Fruit fly (Drosophila melanogaster) whole organism, embryonic: ENCODE measurements around the gene CG14054.

Source experiments
- CG10274 ChIP-seq: fragments of 200-800 bp; sonication (Bioruptor generic); optimal IDR thresholded peaks from 3 replicates; lab custom pipeline; 2017; ENCODE audit warnings: missing biosample characterization, mild to moderate bottlenecking, missing genetic modification characterization
- CG12219 ChIP-seq: fragments of 200-800 bp; sonication (Bioruptor generic); optimal IDR thresholded peaks from 3 replicates; lab custom pipeline; 2018; ENCODE audit warnings: missing biosample characterization, mild to moderate bottlenecking, missing genetic modification characterization
- CG32532 ChIP-seq: fragments of 200-800 bp; sonication (Bioruptor generic); IDR thresholded peaks from 2 replicates; pipeline ENCODE4 v1.3.6; 2022; ENCODE audit warnings: missing biosample characterization, missing genetic modification characterization
- CG6683 ChIP-seq: fragments of 200-800 bp; sonication (Bioruptor generic); optimal IDR thresholded peaks from 2 replicates; lab custom pipeline; 2017; ENCODE audit warnings: missing biosample characterization, mild to moderate bottlenecking, missing genetic modification characterization, missing genetic modification reagents
- CG7839 ChIP-seq: fragments of 200-800 bp; sonication (Bioruptor generic); optimal IDR thresholded peaks from 3 replicates; lab custom pipeline; 2018; ENCODE audit warnings: missing biosample characterization, mild to moderate bottlenecking, missing genetic modification characterization, moderate library complexity
- CG8924 ChIP-seq: fragments of 200-800 bp; optimal IDR thresholded peaks from 3 replicates; lab custom pipeline; 2019; ENCODE audit warnings: missing biosample characterization, mild to moderate bottlenecking, missing genetic modification characterization, moderate library complexity
- Camta ChIP-seq: fragments of 200-800 bp; sonication (Bioruptor generic); optimal IDR thresholded peaks from 2 replicates; lab custom pipeline; 2016; ENCODE audit warnings: missing biosample characterization, missing genetic modification characterization
- Deaf1 ChIP-seq: fragments of 200-800 bp; optimal IDR thresholded peaks from 3 replicates; lab custom pipeline; 2019; ENCODE audit warnings: missing biosample characterization, mild to moderate bottlenecking, missing genetic modification characterization, moderate library complexity
- Dll ChIP-seq: fragments of 200-800 bp; sonication (Bioruptor generic); IDR thresholded peaks from 4 replicates; pipeline ENCODE4 v1.3.6; 2022; ENCODE audit warnings: missing biosample characterization, missing genetic modification characterization; ENCODE audit not compliant: partially characterized antibody
- Dp ChIP-seq: fragments of 200-800 bp; sonication (Bioruptor generic); optimal IDR thresholded peaks from 2 replicates; lab custom pipeline; 2018; ENCODE audit warnings: missing biosample characterization, mild to moderate bottlenecking, missing genetic modification characterization, moderate library complexity
- E2f2 ChIP-seq: fragments of 200-800 bp; sonication (Bioruptor generic); IDR thresholded peaks from 2 replicates; pipeline ENCODE4 v1.3.6; 2022; ENCODE audit warnings: missing biosample characterization, missing genetic modification characterization
- GATAe ChIP-seq: fragments of 200-800 bp; sonication (Bioruptor generic); conservative IDR thresholded peaks from 2 replicates; pipeline ENCODE4 v1.3.6; 2022; ENCODE audit warnings: missing biosample characterization, missing genetic modification characterization
- Jarid2 ChIP-seq: fragments of 200-800 bp; sonication (Bioruptor generic); optimal IDR thresholded peaks from 3 replicates; lab custom pipeline; 2017; ENCODE audit warnings: mild to moderate bottlenecking, missing biosample characterization, missing genetic modification reagents, missing genetic modification characterization
- Med ChIP-seq: fragments of 200-800 bp; sonication (Bioruptor generic); peaks from one replicate; lab custom pipeline; 2016; ENCODE audit warnings: missing biosample characterization, missing genetic modification characterization, mild to moderate bottlenecking, inconsistent platforms, moderate library complexity
- Meics ChIP-seq: fragments of 200-800 bp; sonication (Bioruptor generic); optimal IDR thresholded peaks from 2 replicates; lab custom pipeline; 2017; ENCODE audit warnings: missing biosample characterization, mild to moderate bottlenecking, missing genetic modification characterization
- Mes4 ChIP-seq: fragments of 200-800 bp; sonication (Bioruptor generic); optimal IDR thresholded peaks from 2 replicates; lab custom pipeline; 2016; ENCODE audit warnings: missing biosample characterization, missing genetic modification characterization
- Neu2 ChIP-seq: fragments of 200-800 bp; sonication (Bioruptor generic); optimal IDR thresholded peaks from 3 replicates; lab custom pipeline; 2016; ENCODE audit warnings: missing biosample characterization, missing genetic modification characterization, borderline replicate concordance
- Pdp1 ChIP-seq, 2 experiments: fragments of 200-800 bp; sonication (Bioruptor generic); optimal IDR thresholded peaks; 3 replicates each; lab custom pipeline; 2016; ENCODE audit warnings: missing biosample characterization in 2 of 2, missing genetic modification characterization in 2 of 2, mild to moderate bottlenecking in 1 of 2, moderate library complexity in 1 of 2
- Ptx1 ChIP-seq: fragments of 200-800 bp; sonication (Bioruptor generic); IDR thresholded peaks from 2 replicates; pipeline ENCODE4 v1.3.6; 2022; ENCODE audit warnings: missing biosample characterization, missing genetic modification characterization
- Ravus ChIP-seq: fragments of 200-800 bp; sonication (Bioruptor generic); IDR thresholded peaks from 2 replicates; pipeline ENCODE4 v1.3.6; 2022; ENCODE audit warnings: missing biosample characterization, missing genetic modification characterization
- Sry-β ChIP-seq: fragments of 200-800 bp; sonication (Bioruptor generic); optimal IDR thresholded peaks from 2 replicates; lab custom pipeline; 2018; ENCODE audit warnings: missing biosample characterization, mild to moderate bottlenecking, missing genetic modification characterization, moderate library complexity
- Vsx1 ChIP-seq: fragments of 200-800 bp; sonication (Bioruptor generic); optimal IDR thresholded peaks from 2 replicates; lab custom pipeline; 2017; ENCODE audit warnings: missing biosample characterization, mild to moderate bottlenecking, missing genetic modification characterization, missing genetic modification reagents
- ash1 ChIP-seq: fragments of 200-800 bp; sonication (Bioruptor generic); optimal IDR thresholded peaks from 2 replicates; lab custom pipeline; 2018; ENCODE audit warnings: missing biosample characterization, mild to moderate bottlenecking, missing genetic modification characterization
- az2 ChIP-seq: fragments of 200-800 bp; sonication (Bioruptor generic); optimal IDR thresholded peaks from 3 replicates; lab custom pipeline; 2016; ENCODE audit warnings: missing biosample characterization, missing genetic modification characterization
- chn ChIP-seq: fragments of 200-800 bp; sonication (Bioruptor generic); optimal IDR thresholded peaks from 2 replicates; lab custom pipeline; 2016; ENCODE audit warnings: missing biosample characterization, missing genetic modification characterization
- croc ChIP-seq: fragments of 200-800 bp; sonication (Bioruptor generic); conservative IDR thresholded peaks from 3 replicates; pipeline ENCODE4 v1.3.6; 2022; ENCODE audit warnings: missing biosample characterization, missing genetic modification characterization
- crol ChIP-seq: fragments of 200-800 bp; sonication (Bioruptor generic); IDR thresholded peaks from 2 replicates; pipeline ENCODE4 v1.3.6; 2022; ENCODE audit warnings: missing biosample characterization, missing genetic modification characterization
- dmrt11E ChIP-seq: fragments of 200-800 bp; sonication (Bioruptor generic); optimal IDR thresholded peaks from 3 replicates; lab custom pipeline; 2018; ENCODE audit warnings: missing biosample characterization, mild to moderate bottlenecking, missing genetic modification characterization, moderate library complexity
- ems ChIP-seq: fragments of 200-800 bp; sonication (Bioruptor generic); optimal IDR thresholded peaks from 3 replicates; lab custom pipeline; 2016; ENCODE audit warnings: missing biosample characterization, missing genetic modification characterization
- ewg ChIP-seq: fragments of 200-800 bp; sonication (Bioruptor generic); optimal IDR thresholded peaks from 3 replicates; lab custom pipeline; 2017; ENCODE audit warnings: mild to moderate bottlenecking, missing biosample characterization, missing genetic modification reagents, missing genetic modification characterization
- lab ChIP-seq: fragments of 200-800 bp; sonication (Bioruptor generic); optimal IDR thresholded peaks from 3 replicates; lab custom pipeline; 2017; ENCODE audit warnings: missing biosample characterization, missing genetic modification characterization, mild to moderate bottlenecking, moderate library complexity, missing genetic modification reagents
- otp ChIP-seq: fragments of 200-800 bp; sonication (Bioruptor generic); IDR thresholded peaks from 3 replicates; pipeline ENCODE4, ENCODE4 v1.3.6; 2022; ENCODE audit warnings: missing biosample characterization, missing genetic modification characterization
- pzg ChIP-seq: fragments of 200-800 bp; sonication (Bioruptor generic); optimal IDR thresholded peaks from 3 replicates; lab custom pipeline; 2018; ENCODE audit warnings: missing biosample characterization, mild to moderate bottlenecking, missing genetic modification characterization, moderate library complexity
- ro ChIP-seq: fragments of 200-800 bp; sonication (Bioruptor generic); IDR thresholded peaks from 2 replicates; pipeline ENCODE4 v1.3.6; 2022; ENCODE audit warnings: missing biosample characterization, missing genetic modification characterization
- row ChIP-seq: fragments of 200-800 bp; sonication (Bioruptor generic); IDR thresholded peaks from 3 replicates; pipeline ENCODE4 v1.3.6; 2022; ENCODE audit warnings: missing biosample characterization, missing genetic modification characterization
- run ChIP-seq: fragments of 200-800 bp; sonication (Bioruptor generic); optimal IDR thresholded peaks from 3 replicates; lab custom pipeline; 2018; ENCODE audit warnings: missing biosample characterization, mild to moderate bottlenecking, missing genetic modification characterization
- sr ChIP-seq: fragments of 200-800 bp; sonication (Bioruptor generic); IDR thresholded peaks from 3 replicates; pipeline ENCODE4 v1.3.6; 2022; ENCODE audit warnings: missing biosample characterization, missing genetic modification characterization
- ssp ChIP-seq: fragments of 200-800 bp; sonication (Bioruptor generic); IDR thresholded peaks from 2 replicates; pipeline ENCODE4 v1.3.6; 2022; ENCODE audit warnings: missing biosample characterization, missing genetic modification characterization

CG14054 gene

dm6 chrX:2065073-2065472 is 1.1 kb downstream of the CG14054 start, which contains the start of gene CG4281 (continued):
- TF ChIP-seq row (GFP tag; lab: Robert Waterston, UW) (peak; percentile 64), Mes4 (GFP tag; lab: Kevin White, UChicago) (no peak), chn (GFP tag; lab: Kevin White, UChicago) (no peak), az2 (GFP tag; lab: Kevin White, UChicago) (no peak), Ravus (GFP tag; lab: Robert Waterston, UW) (no peak), lab (GFP tag; lab: Kevin White, UChicago) (no peak), ssp (no peak), Camta (GFP tag; lab: Kevin White, UChicago) (no peak), Neu2 (GFP tag; lab: Kevin White, UChicago) (no peak), Sry-β (GFP tag; lab: Kevin White, UChicago) (peak; percentile 82), croc (GFP tag; lab: Robert Waterston, UW) (no peak), Dll (GFP tag; lab: Robert Waterston, UW) (peak; percentile 98), GATAe (no peak), CG6683 (GFP tag; lab: Kevin White, UChicago) (no peak), CG12219 (GFP tag; lab: Kevin White, UChicago) (no peak), CG10274 (GFP tag; lab: Kevin White, UChicago) (no peak), dmrt11E (no peak), ems (no peak), Vsx1 (no peak), Ptx1 (GFP tag; lab: Robert Waterston, UW) (no peak), ash1 (GFP tag; lab: Kevin White, UChicago) (no peak), run (no peak), CG8924 (tag; lab: Kevin White, UChicago) (no peak), otp (GFP tag; lab: Robert Waterston, UW) (no peak), ro (GFP tag; lab: Robert Waterston, UW) (no peak), Jarid2 (GFP tag; lab: Kevin White, UChicago) (no peak)
- TF ChIP-seq, all 482 proteins: peak for 77

dm6 chrX:2061849-2062248 is 4.3 kb downstream of the CG14054 start, which contains the start of gene Sik2:
Gene Sik2 (minus strand): TSS chrX:2061915.
- TF ChIP-seq Meics (no peak), Dp (GFP tag; lab: Kevin White, UChicago) (peak; percentile 48), CG7839 (tag; lab: Kevin White, UChicago) (no peak), Deaf1 (tag; lab: Kevin White, UChicago) (peak; percentile 18), Dll (GFP tag; lab: Robert Waterston, UW) (no peak), ewg (GFP tag; lab: Kevin White, UChicago) (peak; percentile 88), pzg (GFP tag; lab: Kevin White, UChicago) (peak; percentile 25), Pdp1 (GFP tag; optimal IDR thresholded peaks at IDR 0.05; lab: Kevin White, UChicago) (no peak), crol (GFP tag; lab: Robert Waterston, UW) (0 out of 2 replicates have a peak, but pooled peaks have one; percentile 41), sr (GFP tag; lab: Robert Waterston, UW) (0 out of 3 replicates have a peak, but pooled peaks have one; percentile 19), Med (GFP tag; lab: Kevin White, UChicago) (peak; percentile 63), CG32532 (GFP tag; lab: Robert Waterston, UW) (peak; percentile 17; the same call in 1 of the 2 replicates), E2f2 (peak; percentile 66)
- TF ChIP-seq, all 482 proteins: peak for 9
